Worm (Caenorhabditis elegans) whole organism, L2 larva: Measurements from ENCODE around the gene atgp-2.

Source experiments
- nhr-11 ChIP-seq: fragments of 150-350 bp; optimal IDR thresholded peaks from 2 replicates; lab custom pipeline; 2014; ENCODE audit warnings: missing biosample characterization, missing genetic modification characterization
- nhr-23 ChIP-seq: fragments of 150-350 bp; optimal IDR thresholded peaks from 2 replicates; lab custom pipeline; 2014; ENCODE audit warnings: missing biosample characterization, missing genetic modification reagents, missing genetic modification characterization

DNA sequence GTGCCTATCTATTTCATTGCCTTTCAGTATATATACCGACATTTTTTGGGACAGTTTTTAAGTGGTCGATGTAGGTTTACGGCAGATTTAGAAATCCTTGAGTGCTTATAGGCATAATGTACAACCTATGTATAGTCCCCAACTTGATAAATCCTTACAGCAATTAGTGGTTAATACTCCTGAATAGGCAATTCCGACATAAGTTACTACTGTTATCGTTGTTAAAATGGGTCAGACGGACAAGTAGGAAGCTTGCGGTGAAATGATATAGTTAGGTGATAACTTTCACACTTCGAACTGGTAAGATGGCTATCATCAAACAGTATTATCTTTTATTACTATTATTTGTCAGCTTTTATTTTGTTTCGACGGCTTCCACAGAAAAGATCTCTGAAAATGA, 21.1 kb downstream of the atgp-2 start, which contains the start of gene mltn-10:
- TF ChIP-seq nhr-11 (tag; lab: Kevin White, UChicago), result no peak
- no peak for TF ChIP-seq nhr-23
